Worm (Caenorhabditis elegans): Measurements from ENCODE around the gene str-143.

Gene str-143

ce11 chrV:8075712-8076111, 6.2 kb upstream of the str-143 start, which contains the start of gene catp-3:
TSS of gene catp-3 (plus strand) at chrV:8076012.
- no peak for TF ChIP-seq zfp-2 (tag; optimal IDR thresholded peaks at IDR 0.05)
- TF ChIP-seq mxl-3 (GFP tag; optimal IDR thresholded peaks at IDR 0.05), result no peak
- TF ChIP-seq zag-1 (tag; optimal IDR thresholded peaks at IDR 0.05), result no peak
- no peak for TF ChIP-seq ZK546.5 (tag; optimal IDR thresholded peaks at IDR 0.05)
- TF ChIP-seq zip-2 (tag; optimal IDR thresholded peaks at IDR 0.05), result no peak
- TF ChIP-seq ama-1 (optimal IDR thresholded peaks at IDR 0.05), result no peak
- no peak for TF ChIP-seq daf-16 (GFP tag; optimal IDR thresholded peaks at IDR 0.05)
- TF ChIP-seq daf-16 (tag; optimal IDR thresholded peaks at IDR 0.05), result no peak
- no peak for TF ChIP-seq nhr-111 (GFP tag; optimal IDR thresholded peaks at IDR 0.05)
- no peak for TF ChIP-seq daf-19 (GFP tag; conservative IDR thresholded peaks at IDR 0.05)
- TF ChIP-seq egl-43 (GFP tag; IDR thresholded peaks at IDR 0.05), result no peak
- no peak for TF ChIP-seq nhr-77 (tag; optimal IDR thresholded peaks at IDR 0.05)
- TF ChIP-seq ceh-82 (tag; optimal IDR thresholded peaks at IDR 0.05), result no peak
- TF ChIP-seq dmd-9 (GFP tag; IDR thresholded peaks at IDR 0.05), result no peak
- no peak for TF ChIP-seq hlh-11 (tag; optimal IDR thresholded peaks at IDR 0.05)
- no peak for TF ChIP-seq unc-130 (GFP tag; optimal IDR thresholded peaks at IDR 0.05)
- no peak for TF ChIP-seq fkh-10 (GFP tag; optimal IDR thresholded peaks at IDR 0.05)
- no peak for TF ChIP-seq nhr-76 (tag; optimal IDR thresholded peaks at IDR 0.05)

- TF ChIP-seq ztf-7 (tag; optimal IDR thresholded peaks at IDR 0.05) (no peak), lir-3 (tag; optimal IDR thresholded peaks at IDR 0.05) (no peak), ceh-44 (GFP tag; IDR thresholded peaks at IDR 0.05) (no peak), F49E8.2 (tag; optimal IDR thresholded peaks at IDR 0.05; ENCODE audit: borderline replicate concordance) (no peak), unc-62 (GFP tag; optimal IDR thresholded peaks at IDR 0.05 in 1 of 2) (peak in 1 of 2 experiments; percentile 80), unc-62 (tag; optimal IDR thresholded peaks at IDR 0.05) (no peak), Y105C5A.15 (GFP tag; IDR thresholded peaks at IDR 0.05) (no peak), cey-2 (tag; optimal IDR thresholded peaks at IDR 0.05; ENCODE audit: borderline replicate concordance, insufficient read depth) (no peak), dpl-1 (GFP tag; optimal IDR thresholded peaks at IDR 0.05) (no peak), vab-7 (GFP tag; IDR thresholded peaks at IDR 0.05) (no peak), lin-39 (tag; optimal IDR thresholded peaks at IDR 0.05) (no peak), hlh-11 (tag; optimal IDR thresholded peaks at IDR 0.05) (no peak), attf-4 (tag; optimal IDR thresholded peaks at IDR 0.05) (no peak), nhr-28 (tag; optimal IDR thresholded peaks at IDR 0.05) (peak; percentile 52), mdl-1 (tag; optimal IDR thresholded peaks at IDR 0.05) (peak in 1 of 2 experiments; percentile 24), fos-1 (tag; optimal IDR thresholded peaks at IDR 0.05) (no peak)
These were observed 3.6 kb upstream of the str-143 start for ce11 chrV:8073162-8073561.

ce11 chrV:8072047-8072446, 2.5 kb upstream of the str-143 start, which contains the start of gene str-144:
TSS of gene str-144 (minus strand) at chrV:8072147.
- no peak for TF ChIP-seq F10B5.3 (tag; optimal IDR thresholded peaks at IDR 0.05)
- TF ChIP-seq ceh-20 (GFP tag; IDR thresholded peaks at IDR 0.05), result no peak
- no peak for TF ChIP-seq mes-2 (tag; optimal IDR thresholded peaks at IDR 0.05; ENCODE audit: poor library complexity, severe bottlenecking)

ce11 chrV:8067800-8068199, 1.7 kb downstream of the str-143 start, which contains the start of gene str-140:
TSS of gene str-140 (minus strand) at chrV:8067900.
- no peak for TF ChIP-seq T20F7.1 (GFP tag; optimal IDR thresholded peaks at IDR 0.05)
- no peak for TF ChIP-seq arid-1 (GFP tag; conservative IDR thresholded peaks at IDR 0.05)
- no peak for TF ChIP-seq nhr-42 (GFP tag; IDR thresholded peaks at IDR 0.05)
- TF ChIP-seq ZK546.5 (tag; optimal IDR thresholded peaks at IDR 0.05), result no peak
- no peak for TF ChIP-seq nhr-48 (tag; optimal IDR thresholded peaks at IDR 0.05)
- no peak for TF ChIP-seq rbr-2 (tag; optimal IDR thresholded peaks at IDR 0.05)
- TF ChIP-seq dpl-1 (GFP tag; optimal IDR thresholded peaks at IDR 0.05), result no peak
- no peak for TF ChIP-seq gei-8 (GFP tag; optimal IDR thresholded peaks at IDR 0.05)
- TF ChIP-seq saeg-2 (GFP tag; IDR thresholded peaks at IDR 0.05), result no peak
- no peak for TF ChIP-seq vab-7 (GFP tag; IDR thresholded peaks at IDR 0.05)
- TF ChIP-seq unc-62 (GFP tag; optimal IDR thresholded peaks at IDR 0.05 in 1 of 2), result no peak
- no peak for TF ChIP-seq unc-62 (tag; optimal IDR thresholded peaks at IDR 0.05)
